Fruit fly (Drosophila melanogaster) whole organism, wandering third instar larva: ENCODE measurements around the gene Or33b.
A peak's percentile ranks its signal among the peaks of the same experiment; 100 is the strongest.

ENCODE experiments used
- Abd-B ChIP-seq: fragments of >200 bp; optimal IDR thresholded peaks from 2 replicates; lab custom pipeline; 2017; ENCODE audit warnings: missing biosample characterization, missing genetic modification characterization
- CG32264 ChIP-seq: fragments of 200-800 bp; sonication (Bioruptor generic); optimal IDR thresholded peaks from 2 replicates; lab custom pipeline; 2016; ENCODE audit warnings: missing biosample characterization, missing genetic modification characterization
- CG9705 ChIP-seq: fragments of 200-800 bp; sonication (Bioruptor generic); optimal IDR thresholded peaks from 2 replicates; lab custom pipeline; 2018; ENCODE audit warnings: missing biosample characterization, mild to moderate bottlenecking, missing genetic modification characterization
- CrebA ChIP-seq: fragments of 200-800 bp; sonication (Bioruptor generic); optimal IDR thresholded peaks from 2 replicates; lab custom pipeline; 2016; ENCODE audit warnings: missing biosample characterization, mild to moderate bottlenecking, missing genetic modification characterization, borderline replicate concordance
- Dif ChIP-seq: fragments of 200-275, 200-300 bp; sonication (Bioruptor generic); optimal IDR thresholded peaks from 2 replicates; lab custom pipeline; 2018; ENCODE audit warnings: missing biosample characterization, missing genetic modification characterization; ENCODE audit not compliant: partially characterized antibody
- GATAd ChIP-seq: sonication (Bioruptor generic); optimal IDR thresholded peaks from 2 replicates; lab custom pipeline; 2016; ENCODE audit warnings: missing biosample characterization, missing genetic modification characterization
- HLH106 ChIP-seq: fragments of 200-800 bp; optimal IDR thresholded peaks from 3 replicates; lab custom pipeline; 2019; ENCODE audit warnings: missing biosample characterization, mild to moderate bottlenecking, missing genetic modification characterization, moderate library complexity
- Hr83 ChIP-seq: fragments of 200-300 bp; sonication (Bioruptor generic); optimal IDR thresholded peaks from 2 replicates; lab custom pipeline; 2016; ENCODE audit warnings: missing biosample characterization, mild to moderate bottlenecking, missing genetic modification characterization, moderate library complexity; ENCODE audit not compliant: poor library complexity, severe bottlenecking
- Mio ChIP-seq: sonication (Bioruptor generic); optimal IDR thresholded peaks from 2 replicates; lab custom pipeline; 2016; ENCODE audit warnings: missing biosample characterization, missing genetic modification characterization
- Myc ChIP-seq: fragments of >200 bp; optimal IDR thresholded peaks from 2 replicates; lab custom pipeline; 2017
- N ChIP-seq: fragments of >200 bp; optimal IDR thresholded peaks from 2 replicates; lab custom pipeline; 2018; ENCODE audit warnings: missing biosample characterization, missing external identifiers, missing genetic modification characterization
- Rel ChIP-seq, 2 experiments: fragments of 200-800 bp; sonication (Bioruptor generic) in 1 of 2; optimal IDR thresholded peaks; 2 replicates in 1 of 2; 3 replicates in 1 of 2; lab custom pipeline; 2016 to 2019; ENCODE audit warnings: mild to moderate bottlenecking in 2 of 2, missing biosample characterization in 2 of 2, missing genetic modification characterization in 2 of 2, moderate library complexity in 1 of 2
- Sp1 ChIP-seq: fragments of 200-800 bp; sonication (Bioruptor generic); optimal IDR thresholded peaks from 3 replicates; lab custom pipeline; 2019; ENCODE audit warnings: missing biosample characterization, mild to moderate bottlenecking, missing genetic modification characterization, moderate library complexity
- Vsx2 ChIP-seq: fragments of 200-300, 225-300 bp; sonication (Bioruptor generic); optimal IDR thresholded peaks from 2 replicates; lab custom pipeline; 2018; ENCODE audit warnings: missing biosample characterization, missing genetic modification characterization; ENCODE audit not compliant: partially characterized antibody
- br ChIP-seq: fragments of 200-800 bp; sonication (Bioruptor generic); optimal IDR thresholded peaks from 2 replicates; lab custom pipeline; 2016; ENCODE audit warnings: missing biosample characterization, missing genetic modification characterization
- brk ChIP-seq: fragments of 200-800 bp; sonication (Bioruptor generic); optimal IDR thresholded peaks from 2 replicates; lab custom pipeline; 2016; ENCODE audit warnings: missing biosample characterization, mild to moderate bottlenecking, missing genetic modification characterization
- dmrt93B ChIP-seq: fragments of 200-800 bp; sonication (Bioruptor generic); optimal IDR thresholded peaks from 2 replicates; lab custom pipeline; 2018; ENCODE audit warnings: missing biosample characterization, mild to moderate bottlenecking, missing genetic modification characterization
- dsf ChIP-seq: sonication (Bioruptor generic); optimal IDR thresholded peaks from 2 replicates; lab custom pipeline; 2016; ENCODE audit warnings: missing biosample characterization, missing genetic modification characterization, borderline replicate concordance
- ey ChIP-seq: fragments of 200-800 bp; sonication (Bioruptor generic); optimal IDR thresholded peaks from 2 replicates; lab custom pipeline; 2016; ENCODE audit warnings: missing biosample characterization, missing genetic modification characterization
- foxo ChIP-seq, 2 experiments: fragments of 200-800 bp; sonication (Bioruptor generic); optimal IDR thresholded peaks; 2 replicates in 1 of 2; 3 replicates in 1 of 2; lab custom pipeline; 2016 to 2017; ENCODE audit warnings: missing biosample characterization in 2 of 2, missing genetic modification characterization in 2 of 2
- fru ChIP-seq: fragments of 200-800 bp; sonication (Bioruptor generic); optimal IDR thresholded peaks from 3 replicates; lab custom pipeline; 2016; ENCODE audit warnings: missing biosample characterization, mild to moderate bottlenecking, missing genetic modification characterization
- h ChIP-seq: fragments of 200-800 bp; sonication (Bioruptor generic); optimal IDR thresholded peaks from 3 replicates; lab custom pipeline; 2016; ENCODE audit warnings: missing biosample characterization, mild to moderate bottlenecking, missing genetic modification characterization
- jim ChIP-seq: fragments of 175-275, 200-325 bp; sonication (Bioruptor generic); optimal IDR thresholded peaks from 2 replicates; lab custom pipeline; 2016; ENCODE audit warnings: missing biosample characterization, mild to moderate bottlenecking, missing genetic modification characterization
- lola ChIP-seq: fragments of >200 bp; optimal IDR thresholded peaks from 2 replicates; lab custom pipeline; 2017; ENCODE audit warnings: missing biosample characterization, missing genetic modification characterization
- pan ChIP-seq: fragments of >200 bp; optimal IDR thresholded peaks from 2 replicates; lab custom pipeline; 2017
- psq ChIP-seq: fragments of 200-800 bp; sonication (Bioruptor generic); optimal IDR thresholded peaks from 3 replicates; lab custom pipeline; 2017; ENCODE audit warnings: missing biosample characterization, mild to moderate bottlenecking, missing genetic modification characterization, moderate library complexity
- rgr ChIP-seq: fragments of 200-800 bp; sonication (Bioruptor generic); optimal IDR thresholded peaks from 3 replicates; lab custom pipeline; 2016; ENCODE audit warnings: missing biosample characterization, mild to moderate bottlenecking, missing genetic modification characterization
- sage ChIP-seq: fragments of 200-800 bp; sonication (Bioruptor generic); optimal IDR thresholded peaks from 2 replicates; lab custom pipeline; 2016; ENCODE audit warnings: missing biosample characterization, mild to moderate bottlenecking, missing genetic modification characterization
- sv ChIP-seq: fragments of 200-800 bp; sonication (Bioruptor generic); optimal IDR thresholded peaks from 3 replicates; lab custom pipeline; 2016; ENCODE audit warnings: missing biosample characterization, missing genetic modification characterization
- tai ChIP-seq: sonication (Bioruptor generic); optimal IDR thresholded peaks from 2 replicates; lab custom pipeline; 2016; ENCODE audit warnings: missing biosample characterization, missing genetic modification characterization
- usp ChIP-seq: fragments of >200 bp; optimal IDR thresholded peaks from 2 replicates; lab custom pipeline; 2017; ENCODE audit warnings: missing biosample characterization, missing genetic modification characterization
- woc ChIP-seq: sonication (Bioruptor generic); optimal IDR thresholded peaks from 2 replicates; lab custom pipeline; 2016; ENCODE audit warnings: missing biosample characterization, mild to moderate bottlenecking, missing genetic modification characterization

Gene Or33b

dm6 chr2L:11948479-11948878, 12.5 kb downstream of the Or33b start:
- TF ChIP-seq GATAd (GFP tag; lab: Kevin White, UChicago) = no peak
- no peak for TF ChIP-seq Mio (GFP tag; lab: Kevin White, UChicago)
- TF ChIP-seq Myc (lab: Kevin White, UChicago) = peak; percentile 70
- TF ChIP-seq lola (GFP tag; lab: Kevin White, UChicago) = no peak
- TF ChIP-seq fru = no peak
- no peak for TF ChIP-seq sv (GFP tag; lab: Kevin White, UChicago)
- TF ChIP-seq usp (GFP tag; lab: Kevin White, UChicago) = no peak
- no peak for TF ChIP-seq Sp1

dm6 chr2L:11949917-11950316, 13.9 kb downstream of the Or33b start:
- TF ChIP-seq pan (lab: Kevin White, UChicago) (no peak), foxo (GFP tag; optimal IDR thresholded peaks at IDR 0.05; lab: Kevin White, UChicago) (peak in 1 of 2 experiments; percentile 37), ey (GFP tag; lab: Kevin White, UChicago) (peak; percentile 29), dmrt93B (GFP tag; lab: Kevin White, UChicago) (peak; percentile 10), Sp1 (no peak), HLH106 (peak; percentile 12), rgr (peak; percentile 42), Abd-B (no peak), brk (GFP tag; lab: Kevin White, UChicago) (no peak)

- TF ChIP-seq N (GFP tag; lab: Kevin White, UChicago) (no peak), sv (GFP tag; lab: Kevin White, UChicago) (no peak), foxo (GFP tag; optimal IDR thresholded peaks at IDR 0.05; lab: Kevin White, UChicago) (no peak), usp (GFP tag; lab: Kevin White, UChicago) (no peak), Abd-B (no peak), lola (GFP tag; lab: Kevin White, UChicago) (no peak), tai (GFP tag; lab: Kevin White, UChicago) (no peak), CG32264 (GFP tag; lab: Kevin White, UChicago) (no peak), HLH106 (no peak), Vsx2 (GFP tag; lab: Kevin White, UChicago) (no peak), h (no peak), psq (GFP tag; lab: Kevin White, UChicago) (no peak), br (GFP tag; lab: Kevin White, UChicago) (no peak), CrebA (no peak), CG9705 (GFP tag; lab: Kevin White, UChicago) (no peak), Dif (GFP tag; lab: Kevin White, UChicago) (no peak), Sp1 (no peak), pan (lab: Kevin White, UChicago) (no peak)
Observed at dm6 chr2L:11955839-11956238, 19.9 kb downstream of the Or33b start.

- TF ChIP-seq N (GFP tag; lab: Kevin White, UChicago) (no peak), usp (GFP tag; lab: Kevin White, UChicago) (no peak), jim (GFP tag; lab: Kevin White, UChicago) (no peak), Hr83 (GFP tag; lab: Kevin White, UChicago) (no peak), br (GFP tag; lab: Kevin White, UChicago) (no peak), dsf (GFP tag; lab: Kevin White, UChicago) (no peak), pan (lab: Kevin White, UChicago) (no peak), Rel (GFP tag; optimal IDR thresholded peaks at IDR 0.05; lab: Kevin White, UChicago) (no peak), Rel (tag; optimal IDR thresholded peaks at IDR 0.05; lab: Kevin White, UChicago) (no peak), sv (GFP tag; lab: Kevin White, UChicago) (no peak), sage (no peak), CrebA (no peak), Mio (GFP tag; lab: Kevin White, UChicago) (no peak), Abd-B (no peak), psq (GFP tag; lab: Kevin White, UChicago) (no peak), woc (GFP tag; lab: Kevin White, UChicago) (no peak)
Observed at dm6 chr2L:11958729-11959128, 22.7 kb downstream of the Or33b start.

dm6 chr2L:11960909-11961308, 24.9 kb downstream of the Or33b start:
- TF ChIP-seq usp (GFP tag; lab: Kevin White, UChicago) = no peak
- TF ChIP-seq Abd-B = no peak
- TF ChIP-seq foxo (GFP tag; optimal IDR thresholded peaks at IDR 0.05; lab: Kevin White, UChicago) = no peak
- no peak for TF ChIP-seq tai (GFP tag; lab: Kevin White, UChicago)
- TF ChIP-seq br (GFP tag; lab: Kevin White, UChicago) = no peak
- TF ChIP-seq jim (GFP tag; lab: Kevin White, UChicago) = no peak
- TF ChIP-seq brk (GFP tag; lab: Kevin White, UChicago) = no peak
- TF ChIP-seq Rel (GFP tag; optimal IDR thresholded peaks at IDR 0.05; lab: Kevin White, UChicago) = no peak
- no peak for TF ChIP-seq Rel (tag; optimal IDR thresholded peaks at IDR 0.05; lab: Kevin White, UChicago)
- TF ChIP-seq Hr83 (GFP tag; lab: Kevin White, UChicago) = no peak
- no peak for TF ChIP-seq dmrt93B (GFP tag; lab: Kevin White, UChicago)
- no peak for TF ChIP-seq CrebA
- no peak for TF ChIP-seq Vsx2 (GFP tag; lab: Kevin White, UChicago)
- no peak for TF ChIP-seq fru
